Fruit fly (Drosophila melanogaster) whole organism, pupa: ENCODE measurements around the gene CG12691.

ENCODE experiments used
- CG12605 ChIP-seq: fragments of 200-800 bp; sonication (Bioruptor generic); IDR thresholded peaks from 2 replicates; pipeline ENCODE4 v1.3.6; 2022; ENCODE audit warnings: missing biosample characterization, missing genetic modification characterization
- CG13204 ChIP-seq: fragments of 200-800 bp; sonication (Bioruptor generic); optimal IDR thresholded peaks from 2 replicates; lab custom pipeline; 2018; ENCODE audit warnings: missing biosample characterization, mild to moderate bottlenecking, missing genetic modification characterization, moderate library complexity
- CG14655 ChIP-seq: fragments of 200-800 bp; sonication (Bioruptor generic); optimal IDR thresholded peaks from 3 replicates; lab custom pipeline; 2017; ENCODE audit warnings: mild to moderate bottlenecking, missing biosample characterization, missing genetic modification reagents, missing genetic modification characterization
- CG15710 ChIP-seq: fragments of 200-800 bp; sonication (Bioruptor generic); optimal IDR thresholded peaks from 2 replicates; lab custom pipeline; 2018; ENCODE audit warnings: missing biosample characterization, mild to moderate bottlenecking, missing genetic modification characterization, moderate library complexity
- CG4496 ChIP-seq: fragments of 200-800 bp; sonication (Bioruptor generic); IDR thresholded peaks from 3 replicates; pipeline ENCODE4 v1.3.6; 2022; ENCODE audit warnings: missing biosample characterization, missing genetic modification characterization
- CG8301 ChIP-seq: fragments of 200-800 bp; sonication (Bioruptor generic); optimal IDR thresholded peaks from 2 replicates; lab custom pipeline; 2018; ENCODE audit warnings: missing biosample characterization, mild to moderate bottlenecking, missing genetic modification characterization
- EcR ChIP-seq: fragments of 200-800 bp; sonication (Bioruptor generic); optimal IDR thresholded peaks from 3 replicates; lab custom pipeline; 2019; ENCODE audit warnings: missing biosample characterization, missing genetic modification characterization, mild to moderate bottlenecking, moderate library complexity, missing genetic modification reagents
- Ets98B ChIP-seq: fragments of 200-800 bp; sonication (Bioruptor generic); IDR thresholded peaks from 2 replicates; pipeline ENCODE4 v1.3.6; 2022; ENCODE audit warnings: missing biosample characterization, missing genetic modification characterization
- Pif1A ChIP-seq: fragments of 200-800 bp; sonication (Bioruptor generic); optimal IDR thresholded peaks from 3 replicates; lab custom pipeline; 2016; ENCODE audit warnings: missing biosample characterization, missing genetic modification characterization
- fd96Ca ChIP-seq: fragments of 200-800 bp; sonication (Bioruptor generic); IDR thresholded peaks from 3 replicates; pipeline ENCODE4 v1.3.6; 2022; ENCODE audit warnings: missing biosample characterization, missing genetic modification characterization
- gl ChIP-seq: fragments of 200-800 bp; sonication (Bioruptor generic); optimal IDR thresholded peaks from 2 replicates; lab custom pipeline; 2018; ENCODE audit warnings: missing biosample characterization, mild to moderate bottlenecking, missing genetic modification characterization

DNA sequence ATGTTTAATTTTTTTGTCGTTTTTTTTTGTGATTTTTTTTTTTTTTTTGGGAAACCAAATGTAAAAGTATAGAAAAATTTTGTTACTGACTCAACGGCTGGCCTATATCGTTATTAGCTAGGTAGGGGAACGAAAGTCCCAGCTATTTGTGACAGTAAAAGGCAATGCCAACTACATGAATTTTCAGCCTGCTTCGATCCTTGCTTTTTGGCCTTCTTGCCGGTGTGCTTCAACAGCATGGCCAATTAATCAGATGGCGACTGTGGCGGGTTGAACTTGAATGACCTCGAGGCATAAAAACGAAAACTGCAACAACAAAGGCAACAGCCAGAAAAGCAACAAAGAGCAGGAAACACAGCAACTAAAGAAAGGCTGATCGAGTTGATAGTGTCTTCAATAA lies 12.0 kb downstream of the CG12691 start, which contains the start of gene CG15578:
- TF ChIP-seq CG4496 (GFP tag; lab: Robert Waterston, UW), result no peak
- no peak for TF ChIP-seq CG15710 (tag; lab: Kevin White, UChicago)
- no peak for TF ChIP-seq CG14655 (GFP tag; lab: Kevin White, UChicago)
- no peak for TF ChIP-seq CG12605
- no peak for TF ChIP-seq CG8301 (tag; lab: Kevin White, UChicago)
- TF ChIP-seq fd96Ca (GFP tag; lab: Robert Waterston, UW), result no peak
- TF ChIP-seq CG13204, result no peak
- TF ChIP-seq gl (tag; lab: Kevin White, UChicago), result no peak
- no peak for TF ChIP-seq Pif1A (GFP tag; lab: Kevin White, UChicago)
- TF ChIP-seq Ets98B, result no peak
- TF ChIP-seq EcR (GFP tag; lab: Kevin White, UChicago), result no peak
